Worm (Caenorhabditis elegans): ENCODE results near the gene B0252.5.

The B0252.5 gene

DNA sequence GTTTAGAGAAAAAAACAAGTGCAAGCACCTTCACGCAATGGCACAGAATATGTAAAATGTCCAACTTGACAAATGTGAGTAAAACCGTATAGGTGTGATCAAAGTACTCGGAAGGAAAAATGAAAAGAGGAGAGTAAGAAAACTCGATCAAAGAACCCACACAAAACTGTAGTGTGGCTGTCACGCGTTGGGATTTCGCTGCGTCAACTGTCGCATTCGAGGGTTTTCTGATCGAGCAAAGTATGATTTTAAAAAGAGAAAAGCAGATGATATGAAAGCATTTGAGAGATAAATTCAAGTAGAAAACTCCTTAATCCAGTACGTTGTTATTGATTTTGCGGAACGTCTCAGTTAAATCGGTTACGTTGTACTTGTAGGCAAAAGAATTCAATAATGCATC is 26.8 kb downstream of the B0252.5 start (continued):
- TF ChIP-seq efl-1 (optimal IDR thresholded peaks at IDR 0.05), result peak in 1 of 2 experiments; percentile 36
- peak; percentile 20 to 92 for TF ChIP-seq efl-1 (GFP tag; optimal IDR thresholded peaks at IDR 0.05 in 1 of 2)
- TF ChIP-seq unc-30 (tag; optimal IDR thresholded peaks at IDR 0.05), result no peak
- no peak for TF ChIP-seq zag-1 (tag; optimal IDR thresholded peaks at IDR 0.05)
- peak; percentile 99 for TF ChIP-seq nhr-19 (GFP tag; conservative IDR thresholded peaks at IDR 0.05)
- TF ChIP-seq unc-62 (GFP tag; optimal IDR thresholded peaks at IDR 0.05), result no peak
- no peak for TF ChIP-seq nhr-28 (tag; optimal IDR thresholded peaks at IDR 0.05)
- TF ChIP-seq mab-9 (GFP tag; IDR thresholded peaks at IDR 0.05), result no peak
- TF ChIP-seq lir-3 (tag; optimal IDR thresholded peaks at IDR 0.05; ENCODE audit: poor library complexity), result peak; percentile 73
- no peak for TF ChIP-seq ets-5 (GFP tag; IDR thresholded peaks at IDR 0.05)
- peak; percentile 42 for TF ChIP-seq swsn-7 (tag; optimal IDR thresholded peaks at IDR 0.05)
- peak; percentile 63 for TF ChIP-seq nhr-90 (tag; optimal IDR thresholded peaks at IDR 0.05; ENCODE audit: poor library complexity)
- no peak for TF ChIP-seq F16B12.6 (tag; optimal IDR thresholded peaks at IDR 0.05)
- TF ChIP-seq Y116A8C.19 (tag; optimal IDR thresholded peaks at IDR 0.05; ENCODE audit: borderline replicate concordance), result no peak
- peak; percentile 47 for TF ChIP-seq pax-3 (tag; optimal IDR thresholded peaks at IDR 0.05)
- peak; percentile 55 for TF ChIP-seq sup-37 (GFP tag; optimal IDR thresholded peaks at IDR 0.05)
- TF ChIP-seq snu-23 (GFP tag; optimal IDR thresholded peaks at IDR 0.05), result peak; percentile 93
- TF ChIP-seq nhr-84 (tag; optimal IDR thresholded peaks at IDR 0.05), result no peak

DNA sequence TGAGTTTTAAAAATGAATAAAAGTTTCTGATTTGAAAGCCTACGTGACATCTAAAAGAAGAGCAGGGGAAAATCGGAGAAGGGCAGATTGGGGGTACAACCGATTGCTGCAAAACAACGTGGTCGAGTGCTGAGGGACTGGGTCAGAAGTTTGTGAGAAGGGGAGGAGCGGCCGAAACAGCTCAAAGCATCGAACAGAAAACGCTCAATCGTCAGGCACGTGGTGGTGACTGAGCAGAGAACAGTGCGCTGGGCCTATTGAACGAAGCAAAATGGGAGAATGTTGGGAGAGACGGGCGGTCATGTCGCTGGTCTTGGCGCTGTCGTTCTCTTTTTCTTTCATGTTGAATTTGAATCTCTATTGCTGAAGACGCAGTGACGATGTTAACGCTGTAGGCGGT is 27.5 kb downstream of the B0252.5 start:
- TF ChIP-seq skn-1 (tag; optimal IDR thresholded peaks at IDR 0.05) (peak; percentile 43), mef-2 (tag; optimal IDR thresholded peaks at IDR 0.05) (no peak), ceh-63 (GFP tag; optimal IDR thresholded peaks at IDR 0.05) (no peak), nhr-19 (GFP tag; conservative IDR thresholded peaks at IDR 0.05) (peak; percentile 96), swsn-7 (tag; optimal IDR thresholded peaks at IDR 0.05) (peak; percentile 60), nhr-47 (tag; optimal IDR thresholded peaks at IDR 0.05) (peak; percentile 29), ztf-4 (tag; optimal IDR thresholded peaks at IDR 0.05) (peak; percentile 43), lsy-2 (tag; optimal IDR thresholded peaks at IDR 0.05) (peak; percentile 50 to 65), ama-1 (optimal IDR thresholded peaks at IDR 0.05) (peak; percentile 49), C16A3.4 (tag; optimal IDR thresholded peaks at IDR 0.05) (peak; percentile 70), nhr-90 (tag; optimal IDR thresholded peaks at IDR 0.05; ENCODE audit: poor library complexity) (peak; percentile 4), lin-14 (GFP tag; optimal IDR thresholded peaks at IDR 0.05) (peak; percentile 88), aly-2 (tag; optimal IDR thresholded peaks at IDR 0.05) (no peak), dpl-1 (GFP tag; optimal IDR thresholded peaks at IDR 0.05) (peak in 2 of 3 experiments; percentile 15 to 38), nhr-20 (tag; optimal IDR thresholded peaks at IDR 0.05) (peak; percentile 81), elt-3 (tag; optimal IDR thresholded peaks at IDR 0.05) (peak in 1 of 6 experiments; percentile 21), pax-3 (tag; optimal IDR thresholded peaks at IDR 0.05) (no peak), isw-1 (GFP tag; IDR thresholded peaks at IDR 0.05) (0 out of 2 replicates have a peak, but pooled peaks have one; percentile 1), fkh-10 (GFP tag; optimal IDR thresholded peaks at IDR 0.05) (no peak), C34B4.2 (tag; optimal IDR thresholded peaks at IDR 0.05) (no peak), tbx-2 (tag; optimal IDR thresholded peaks at IDR 0.05) (peak; percentile 48), irx-1 (tag; optimal IDR thresholded peaks at IDR 0.05) (peak; percentile 5), lin-13 (GFP tag; optimal IDR thresholded peaks at IDR 0.05) (peak; percentile 31), dsc-1 (tag; optimal IDR thresholded peaks at IDR 0.05) (peak; percentile 7), efl-1 (optimal IDR thresholded peaks at IDR 0.05) (peak; percentile 14 to 22), efl-1 (GFP tag; optimal IDR thresholded peaks at IDR 0.05 in 1 of 2) (peak in 1 of 2 experiments; percentile 94), nhr-85 (tag) (peak; percentile 87), xbp-1 (tag; optimal IDR thresholded peaks at IDR 0.05) (peak; percentile 14), sptf-1 (tag; optimal IDR thresholded peaks at IDR 0.05) (no peak), unc-130 (tag; optimal IDR thresholded peaks at IDR 0.05) (peak; percentile 83), F16B12.6 (tag; optimal IDR thresholded peaks at IDR 0.05) (no peak), mdl-1 (tag; optimal IDR thresholded peaks at IDR 0.05) (peak in 1 of 2 experiments; percentile 95), fkh-8 (tag; optimal IDR thresholded peaks at IDR 0.05) (peak; percentile 8), nhr-28 (tag; optimal IDR thresholded peaks at IDR 0.05) (no peak), snu-23 (GFP tag; optimal IDR thresholded peaks at IDR 0.05) (peak; percentile 83), snpc-4 (tag; optimal IDR thresholded peaks at IDR 0.05) (peak; percentile 7), jun-1 (tag; optimal IDR thresholded peaks at IDR 0.05) (peak; percentile 60), lin-35 (GFP tag; optimal IDR thresholded peaks at IDR 0.05) (peak; percentile 33 to 77), egl-27 (tag; optimal IDR thresholded peaks at IDR 0.05) (peak in 1 of 2 experiments; percentile 39), grh-1 (GFP tag; IDR thresholded peaks at IDR 0.05) (0 out of 2 replicates have a peak, but pooled peaks have one; percentile 9), nhr-71 (tag; optimal IDR thresholded peaks at IDR 0.05) (peak; percentile 78), lir-3 (tag; optimal IDR thresholded peaks at IDR 0.05; ENCODE audit: poor library complexity) (peak; percentile 29)

Data from whole organism, L1 larva.